Worm (Caenorhabditis elegans) whole organism, L4 larva: Measurements from ENCODE around the gene F28H6.8.

Source experiments
- F37D6.2 ChIP-seq: sonication (generic microtip); optimal IDR thresholded peaks from 2 replicates; lab custom pipeline; 2016; ENCODE audit warnings: mild to moderate bottlenecking, missing genetic modification characterization, missing compliant biosample characterization
- ZK546.5 ChIP-seq, 2 experiments: sonication (generic microtip); optimal IDR thresholded peaks; 2 replicates each; lab custom pipeline; 2017; ENCODE audit warnings: missing biosample characterization in 2 of 2, missing genetic modification characterization in 2 of 2
- ama-1 ChIP-seq: fragments of 150-350 bp; optimal IDR thresholded peaks from 2 replicates; lab custom pipeline; 2014; ENCODE audit warnings: inconsistent platforms, mixed read lengths
- egl-27 ChIP-seq: sonication (generic microtip); optimal IDR thresholded peaks from 3 replicates; lab custom pipeline; 2017; ENCODE audit warnings: missing biosample characterization, missing genetic modification reagents, missing genetic modification characterization
- jun-1 ChIP-seq: fragments of 150-350 bp; optimal IDR thresholded peaks from 2 replicates; lab custom pipeline; 2014; ENCODE audit warnings: missing biosample characterization, missing genetic modification reagents, missing genetic modification characterization
- lin-1 ChIP-seq: fragments of 200-800 bp; sonication (Bioruptor generic); IDR thresholded peaks from 2 replicates; pipeline ENCODE4 v1.3.6; 2022; ENCODE audit warnings: missing genetic modification reagents, missing genetic modification characterization, missing compliant biosample characterization
- lin-13 ChIP-seq: fragments of 150-350 bp; optimal IDR thresholded peaks from 2 replicates; lab custom pipeline; 2014; ENCODE audit warnings: missing biosample characterization, missing genetic modification reagents, missing genetic modification characterization
- lin-15B ChIP-seq: fragments of 150-350 bp; sonication (generic microtip); optimal IDR thresholded peaks from 3 replicates; lab custom pipeline; 2014; ENCODE audit warnings: missing biosample characterization, missing genetic modification characterization
- mes-2 ChIP-seq: sonication (generic microtip); optimal IDR thresholded peaks from 2 replicates; lab custom pipeline; 2016; ENCODE audit warnings: missing genotype, mild to moderate bottlenecking, missing genetic modification characterization, missing compliant biosample characterization; ENCODE audit not compliant: poor library complexity, severe bottlenecking
- nhr-102 ChIP-seq: sonication (generic microtip); optimal IDR thresholded peaks from 2 replicates; lab custom pipeline; 2016; ENCODE audit warnings: mild to moderate bottlenecking, missing genetic modification characterization, moderate library complexity, missing compliant biosample characterization
- pqm-1 ChIP-seq: sonication (generic microtip); optimal IDR thresholded peaks from 2 replicates; lab custom pipeline; 2017; ENCODE audit warnings: missing biosample characterization, missing genetic modification characterization

- TF ChIP-seq lin-15B (tag; lab: Kevin White, UChicago): no peak
- TF ChIP-seq jun-1 (tag; lab: Kevin White, UChicago): no peak
- no peak for TF ChIP-seq F37D6.2 (tag; lab: Kevin White, UChicago)
- no peak for TF ChIP-seq lin-13 (GFP tag; lab: Kevin White, UChicago)
- TF ChIP-seq ama-1 (lab: Kevin White, UChicago): no peak
- no peak for TF ChIP-seq egl-27
- no peak for TF ChIP-seq nhr-102 (tag; lab: Kevin White, UChicago)
- TF ChIP-seq ZK546.5 (tag; optimal IDR thresholded peaks at IDR 0.05; lab: Kevin White, UChicago): no peak
- TF ChIP-seq mes-2 (tag; lab: Kevin White, UChicago): no peak
- no peak for TF ChIP-seq lin-1 (GFP tag; lab: Robert Waterston, UW)
- no peak for TF ChIP-seq pqm-1 (tag; lab: Kevin White, UChicago)
Observed at ce11 chrX:14140040-14140439, 5.9 kb upstream of the F28H6.8 start, which contains the start of gene nkat-1.
